Worm (Caenorhabditis elegans) whole organism, L3 larva: Measurements from ENCODE around the gene mop-25.2.

Experiments
- R02D3.7 ChIP-seq: fragments of 150-350 bp; optimal IDR thresholded peaks from 2 replicates; lab custom pipeline; 2014; ENCODE audit warnings: missing biosample characterization, missing genetic modification characterization
- aly-2 ChIP-seq: fragments of 150-350 bp; optimal IDR thresholded peaks from 2 replicates; lab custom pipeline; 2014; ENCODE audit warnings: missing biosample characterization, missing genetic modification characterization
- ama-1 ChIP-seq: fragments of 150-350 bp; optimal IDR thresholded peaks from 2 replicates; lab custom pipeline; 2018
- ceh-16 ChIP-seq: sonication (generic microtip); optimal IDR thresholded peaks from 2 replicates; lab custom pipeline; 2017; ENCODE audit warnings: missing biosample characterization, missing genetic modification characterization
- ceh-82 ChIP-seq: fragments of 150-350 bp; optimal IDR thresholded peaks from 2 replicates; lab custom pipeline; 2014; ENCODE audit warnings: missing biosample characterization, missing genetic modification characterization
- egl-5 ChIP-seq: fragments of 150-350 bp; optimal IDR thresholded peaks from 2 replicates; lab custom pipeline; 2017; ENCODE audit warnings: missing biosample characterization, missing genetic modification reagents, missing genetic modification characterization, inconsistent platforms
- elt-1 ChIP-seq: fragments of 150-350 bp; optimal IDR thresholded peaks from 2 replicates; lab custom pipeline; 2014; ENCODE audit warnings: missing biosample characterization, missing genetic modification characterization
- elt-2 ChIP-seq: sonication (generic microtip); optimal IDR thresholded peaks from 2 replicates; lab custom pipeline; 2016; ENCODE audit warnings: missing genetic modification reagents, mild to moderate bottlenecking, missing genetic modification characterization, missing compliant biosample characterization
- eor-1 ChIP-seq, 2 experiments: fragments of 150-350 bp; optimal IDR thresholded peaks; 2 replicates each; lab custom pipeline; 2014 to 2018; ENCODE audit warnings: missing biosample characterization in 2 of 2, missing genetic modification characterization in 2 of 2
- fkh-10 ChIP-seq: sonication (generic microtip); optimal IDR thresholded peaks from 2 replicates; lab custom pipeline; 2017; ENCODE audit warnings: missing biosample characterization, missing genetic modification reagents, missing genetic modification characterization
- fkh-2 ChIP-seq: fragments of 150-350 bp; optimal IDR thresholded peaks from 2 replicates; lab custom pipeline; 2014; ENCODE audit warnings: missing biosample characterization, missing genetic modification reagents, missing genetic modification characterization
- fos-1 ChIP-seq: fragments of 150-350 bp; optimal IDR thresholded peaks from 2 replicates; lab custom pipeline; 2014; ENCODE audit warnings: missing biosample characterization, missing genetic modification characterization
- jun-1 ChIP-seq: fragments of 150-350 bp; optimal IDR thresholded peaks from 2 replicates; lab custom pipeline; 2014; ENCODE audit warnings: missing biosample characterization, missing genetic modification reagents, missing genetic modification characterization
- lin-15B ChIP-seq: fragments of 150-350 bp; optimal IDR thresholded peaks from 2 replicates; lab custom pipeline; 2014; ENCODE audit warnings: missing biosample characterization, missing genetic modification characterization
- lin-39 ChIP-seq: fragments of 150-350 bp; optimal IDR thresholded peaks from 2 replicates; lab custom pipeline; 2018; ENCODE audit warnings: missing biosample characterization, missing genetic modification reagents, missing genetic modification characterization
- mdl-1 ChIP-seq: fragments of 150-350 bp; optimal IDR thresholded peaks from 2 replicates; lab custom pipeline; 2014; ENCODE audit warnings: missing biosample characterization, missing genetic modification characterization
- mml-1 ChIP-seq: fragments of 150-350 bp; sonication (generic microtip); optimal IDR thresholded peaks from 3 replicates; lab custom pipeline; 2014; ENCODE audit warnings: missing biosample characterization, missing genetic modification characterization
- nfya-1 ChIP-seq: sonication (generic microtip); optimal IDR thresholded peaks from 2 replicates; lab custom pipeline; 2017; ENCODE audit warnings: missing genetic modification characterization, mild to moderate bottlenecking, missing compliant biosample characterization, antibody characterized with exemption, moderate library complexity; ENCODE audit not compliant: insufficient read depth
- nhr-25 ChIP-seq: sonication (generic microtip); optimal IDR thresholded peaks from 2 replicates; lab custom pipeline; 2017; ENCODE audit warnings: missing biosample characterization, missing genetic modification characterization
- nhr-67 ChIP-seq: fragments of 150-350 bp; optimal IDR thresholded peaks from 2 replicates; lab custom pipeline; 2014; ENCODE audit warnings: missing biosample characterization, missing genetic modification characterization
- nhr-76 ChIP-seq: fragments of 150-350 bp; sonication (generic microtip); optimal IDR thresholded peaks from 5 replicates; lab custom pipeline; 2014; ENCODE audit warnings: missing biosample characterization, missing genetic modification characterization
- nhr-77 ChIP-seq: fragments of 150-350 bp; optimal IDR thresholded peaks from 2 replicates; lab custom pipeline; 2014; ENCODE audit warnings: missing biosample characterization, missing genetic modification characterization
- pha-4 ChIP-seq: fragments of 150-350 bp; optimal IDR thresholded peaks from 2 replicates; lab custom pipeline; 2014; ENCODE audit warnings: missing biosample characterization, missing genetic modification reagents, missing genetic modification characterization
- sea-2 ChIP-seq: fragments of 150-350 bp; sonication (generic microtip); optimal IDR thresholded peaks from 4 replicates; lab custom pipeline; 2014; ENCODE audit warnings: missing biosample characterization, missing genetic modification reagents, missing genetic modification characterization
- skn-1 ChIP-seq: fragments of 150-350 bp; optimal IDR thresholded peaks from 2 replicates; lab custom pipeline; 2014; ENCODE audit warnings: missing biosample characterization, missing genetic modification characterization
- unc-39 ChIP-seq: sonication (generic microtip); optimal IDR thresholded peaks from 4 replicates; lab custom pipeline; 2017; ENCODE audit warnings: missing biosample characterization, missing genetic modification characterization
- ztf-11 ChIP-seq: fragments of 150-350 bp; optimal IDR thresholded peaks from 2 replicates; lab custom pipeline; 2014; ENCODE audit warnings: missing biosample characterization, missing genetic modification characterization

Gene mop-25.2

DNA sequence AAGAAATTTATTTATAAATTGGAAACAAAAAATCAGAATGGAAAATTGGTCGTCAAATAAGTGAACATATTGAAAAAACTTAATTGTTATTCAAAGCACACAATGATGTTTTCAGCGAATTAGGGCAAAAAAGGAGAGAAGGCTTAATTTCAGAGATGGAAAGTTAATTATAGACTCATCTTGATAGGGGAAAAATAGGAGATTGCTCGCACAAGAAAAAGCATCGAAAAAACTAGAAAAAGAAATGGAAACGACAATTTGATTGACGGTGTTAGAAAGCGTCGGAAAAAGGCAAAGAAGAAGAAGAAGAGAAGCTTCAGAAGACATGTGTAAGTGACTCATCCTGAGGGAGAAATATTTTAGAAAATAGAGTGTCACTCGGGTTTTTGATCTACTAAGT, 7.6 kb downstream of the mop-25.2 start:
- TF ChIP-seq fos-1 (no peak), fkh-10 (GFP tag; lab: Kevin White, UChicago) (peak; percentile 27), ama-1 (lab: Kevin White, UChicago) (no peak), egl-5 (tag; lab: Kevin White, UChicago) (no peak), fkh-2 (tag; lab: Kevin White, UChicago) (no peak), eor-1 (tag; optimal IDR thresholded peaks at IDR 0.05; lab: Kevin White, UChicago) (no peak), elt-1 (tag; lab: Kevin White, UChicago) (peak; percentile 86), ceh-16 (no peak)
- TF ChIP-seq, all 47 proteins: peak for 2

DNA sequence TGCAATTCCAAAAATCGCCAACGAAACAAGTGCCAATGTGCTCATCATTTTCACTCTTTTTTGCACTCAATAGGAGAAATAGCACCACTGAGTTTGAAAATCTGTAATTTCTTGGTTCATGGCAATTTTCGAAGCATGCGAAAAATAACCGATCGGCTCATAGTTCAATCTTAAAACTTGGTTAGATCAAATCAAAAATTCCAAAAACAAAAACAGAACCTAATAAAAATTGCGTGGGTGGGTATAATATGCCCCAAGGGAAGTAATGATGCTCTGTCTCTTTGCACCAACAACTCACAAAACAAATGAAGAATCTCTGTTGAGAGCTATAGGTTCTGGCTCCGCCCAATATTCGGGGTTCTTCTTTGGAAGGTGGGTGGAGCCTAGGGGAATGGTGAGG, 11.7 kb downstream of the mop-25.2 start, which contains the start of gene nlp-11:
TSS of gene nlp-11 (minus strand) at position 101 of the 400 bp plus-strand sequence.
- TF ChIP-seq fkh-10 (GFP tag; lab: Kevin White, UChicago) (no peak), nhr-25 (tag; lab: Kevin White, UChicago) (no peak), jun-1 (tag; lab: Kevin White, UChicago) (no peak)

DNA sequence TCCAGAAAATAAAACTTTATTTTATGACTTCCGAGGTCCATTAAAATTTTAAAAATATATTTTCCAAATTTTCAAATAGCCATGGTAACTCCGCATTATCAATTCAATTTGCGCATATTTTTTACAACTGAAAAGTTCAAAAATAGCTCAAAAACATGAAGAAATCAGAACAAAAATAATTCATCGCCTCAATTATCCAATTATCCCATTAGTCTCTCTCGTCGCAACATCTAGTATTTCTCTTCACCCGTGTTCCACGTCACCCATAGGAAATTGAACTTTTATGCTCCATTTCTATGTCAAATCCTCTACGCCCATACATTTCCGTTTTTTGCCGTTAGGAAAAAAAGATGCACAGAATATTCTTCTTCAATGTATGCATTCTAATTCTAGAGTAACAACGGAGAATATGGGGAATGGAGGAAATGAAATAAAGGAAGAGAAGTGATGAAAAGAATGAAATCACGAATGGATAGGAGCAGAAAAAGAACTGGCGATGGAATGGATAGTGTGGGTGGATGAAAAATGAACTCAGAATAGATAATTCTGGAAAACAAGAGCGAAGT, 13.4 kb downstream of the mop-25.2 start:
- TF ChIP-seq fkh-10 (GFP tag; lab: Kevin White, UChicago): peak; percentile 96
- no peak for TF ChIP-seq nhr-77 (tag; lab: Kevin White, UChicago)

DNA sequence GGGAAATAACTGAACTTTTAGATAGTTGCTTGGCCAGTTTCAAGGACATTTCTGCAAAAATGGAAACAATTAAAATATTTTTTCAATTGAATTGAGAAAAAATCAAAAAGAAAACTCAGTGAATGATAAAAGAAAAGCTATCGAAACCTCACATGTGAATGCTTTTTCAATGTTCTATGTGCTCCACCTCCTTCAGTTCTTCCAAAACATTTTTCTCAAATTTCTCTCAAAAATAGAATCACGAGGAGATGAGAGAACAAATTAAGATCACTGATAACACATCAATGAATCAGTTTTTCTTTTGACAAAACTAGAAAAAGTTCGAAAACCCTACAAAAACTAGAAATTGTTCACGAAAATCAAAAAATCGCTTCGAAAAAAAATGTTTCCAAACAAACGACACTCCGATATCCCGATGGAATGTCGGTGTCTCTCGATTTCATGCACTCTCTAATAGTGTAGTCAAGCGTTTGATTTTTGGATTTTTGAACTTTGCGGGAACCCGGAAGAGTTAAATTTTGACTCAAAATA, 16.8 kb downstream of the mop-25.2 start, which contains the start of gene ZK1320.9:
TSS of gene ZK1320.9 (minus strand) at position 51 of the 531 bp plus-strand sequence.
- TF ChIP-seq elt-2 (tag; lab: Kevin White, UChicago) (peak; percentile 50), mdl-1 (tag; lab: Kevin White, UChicago) (no peak), pha-4 (tag; lab: Kevin White, UChicago) (peak; percentile 33), nhr-25 (tag; lab: Kevin White, UChicago) (peak; percentile 18), elt-1 (tag; lab: Kevin White, UChicago) (no peak), nhr-76 (tag; lab: Kevin White, UChicago) (peak; percentile 59), sea-2 (GFP tag; lab: Kevin White, UChicago) (no peak), lin-15B (tag; lab: Kevin White, UChicago) (peak; percentile 13), skn-1 (no peak)

DNA sequence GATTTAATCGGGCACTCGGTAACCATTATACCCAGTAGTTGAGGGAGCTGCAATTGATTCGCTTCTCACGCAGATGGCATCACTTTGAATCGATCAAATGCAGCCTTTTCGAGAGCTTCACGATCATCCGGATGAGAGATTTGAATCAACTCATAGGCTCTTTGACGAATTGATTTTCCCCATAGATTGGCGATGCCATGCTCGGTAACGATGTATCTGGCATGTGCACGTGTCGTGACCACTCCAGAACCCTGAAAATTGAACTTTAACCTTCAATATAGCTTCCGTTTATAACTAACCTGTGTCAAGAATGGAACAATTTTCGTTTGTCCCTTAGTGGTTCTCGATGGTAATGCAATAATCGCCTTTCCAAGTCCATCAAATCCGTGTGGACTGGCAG, 19.3 kb downstream of the mop-25.2 start:
- TF ChIP-seq R02D3.7 (tag; lab: Kevin White, UChicago) (no peak), ama-1 (lab: Kevin White, UChicago) (peak; percentile 50)

DNA sequence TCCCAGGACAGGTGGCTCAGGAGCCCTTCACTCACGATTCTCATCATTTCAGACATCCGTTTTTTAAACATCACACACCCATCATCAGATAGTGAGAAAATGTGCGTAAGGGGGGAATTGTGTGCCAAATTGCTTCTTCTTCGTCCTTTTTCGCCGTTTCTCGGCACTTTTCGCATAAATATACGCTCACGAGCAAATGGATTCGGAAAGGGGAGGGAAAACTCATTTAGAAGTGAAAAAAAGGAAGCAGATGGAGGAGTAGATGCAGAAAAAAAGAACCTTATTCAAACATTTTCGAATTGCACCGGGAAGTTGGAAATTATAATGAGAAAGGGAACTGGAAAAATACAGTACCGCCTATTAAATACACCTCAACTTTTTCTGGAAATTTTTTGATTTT, 21.5 kb downstream of the mop-25.2 start:
- TF ChIP-seq unc-39 (tag; lab: Kevin White, UChicago): no peak
- TF ChIP-seq fkh-10 (GFP tag; lab: Kevin White, UChicago): peak; percentile 68
- no peak for TF ChIP-seq fos-1
- TF ChIP-seq nhr-67 (tag; lab: Kevin White, UChicago): no peak
- TF ChIP-seq skn-1: no peak
- no peak for TF ChIP-seq R02D3.7 (tag; lab: Kevin White, UChicago)

DNA sequence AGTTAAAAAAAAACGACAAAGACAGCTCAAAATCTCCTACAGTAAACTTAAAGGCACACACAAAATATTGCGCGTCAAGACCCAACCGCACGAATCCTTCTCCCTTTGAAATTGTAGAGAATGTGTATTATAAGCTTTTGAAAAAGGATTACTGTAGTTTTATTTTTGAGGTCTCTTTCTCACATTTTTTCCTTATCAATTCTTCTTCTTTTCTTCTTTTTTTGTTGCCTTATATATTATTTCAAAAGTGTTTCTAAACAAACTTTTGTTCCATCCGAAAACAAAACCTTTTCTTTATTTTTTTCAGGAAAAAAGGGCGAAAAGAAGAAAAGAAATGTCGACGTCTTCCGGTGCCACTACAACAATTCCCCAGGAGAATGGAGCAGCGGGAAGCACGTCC, 23.0 kb downstream of the mop-25.2 start, which contains the start of gene ZK1320.13:
TSS of gene ZK1320.13 (plus strand) at position 301 of the 400 bp plus-strand sequence.
- no peak for TF ChIP-seq aly-2 (tag; lab: Kevin White, UChicago)
- TF ChIP-seq eor-1 (tag; optimal IDR thresholded peaks at IDR 0.05; lab: Kevin White, UChicago): no peak
- TF ChIP-seq mml-1 (tag; lab: Kevin White, UChicago): no peak
- TF ChIP-seq ama-1 (lab: Kevin White, UChicago): no peak
- TF ChIP-seq lin-39 (tag; lab: Kevin White, UChicago): no peak
- no peak for TF ChIP-seq elt-1 (tag; lab: Kevin White, UChicago)
- no peak for TF ChIP-seq jun-1 (tag; lab: Kevin White, UChicago)
- no peak for TF ChIP-seq ztf-11 (tag; lab: Kevin White, UChicago)
- TF ChIP-seq fkh-2 (tag; lab: Kevin White, UChicago): no peak
- TF ChIP-seq ceh-82 (tag; lab: Kevin White, UChicago): no peak
- no peak for TF ChIP-seq nhr-67 (tag; lab: Kevin White, UChicago)
- no peak for TF ChIP-seq nfya-1 (tag; lab: Kevin White, UChicago)
- TF ChIP-seq skn-1: no peak
- TF ChIP-seq R02D3.7 (tag; lab: Kevin White, UChicago): no peak
- TF ChIP-seq, all 47 proteins: peak for 0
